Fruit fly (Drosophila melanogaster) whole organism, embryonic: ENCODE results near the gene CG15461.

Experiments
- ATbp ChIP-seq: fragments of 200-800 bp; sonication (Bioruptor generic); optimal IDR thresholded peaks from 2 replicates; lab custom pipeline; 2017; ENCODE audit warnings: missing biosample characterization, mild to moderate bottlenecking, missing genetic modification characterization, missing genetic modification reagents
- Antp ChIP-seq: fragments of 200-800 bp; sonication (Bioruptor generic); optimal IDR thresholded peaks from 3 replicates; lab custom pipeline; 2016; ENCODE audit warnings: missing biosample characterization, missing genetic modification characterization
- BEAF-32 ChIP-seq: fragments of 200-800 bp; sonication (Bioruptor generic); optimal IDR thresholded peaks from 3 replicates; lab custom pipeline; 2017; ENCODE audit warnings: missing biosample characterization, missing genetic modification characterization, mild to moderate bottlenecking, moderate library complexity, missing genetic modification reagents
- CG12744 ChIP-seq: fragments of 200-800 bp; sonication (Bioruptor generic); optimal IDR thresholded peaks from 2 replicates; lab custom pipeline; 2016; ENCODE audit warnings: missing biosample characterization, missing genetic modification characterization
- CG12942 ChIP-seq: fragments of 200-800 bp; sonication (Bioruptor generic); optimal IDR thresholded peaks from 3 replicates; lab custom pipeline; 2016; ENCODE audit warnings: missing biosample characterization, missing genetic modification characterization
- CG13894 ChIP-seq: fragments of 200-800 bp; sonication (Bioruptor generic); optimal IDR thresholded peaks from 3 replicates; lab custom pipeline; 2018; ENCODE audit warnings: missing biosample characterization, mild to moderate bottlenecking, missing genetic modification characterization, moderate library complexity
- CG1647 ChIP-seq: fragments of 200-800 bp; sonication (Bioruptor generic); optimal IDR thresholded peaks from 3 replicates; lab custom pipeline; 2016; ENCODE audit warnings: missing biosample characterization, missing genetic modification characterization
- CG17361 ChIP-seq: fragments of 200-800 bp; sonication (Bioruptor generic); IDR thresholded peaks from 3 replicates; pipeline ENCODE4 v1.3.6; 2022; ENCODE audit warnings: missing biosample characterization, missing genetic modification characterization
- CG2199 ChIP-seq: fragments of 200-800 bp; sonication (Bioruptor generic); IDR thresholded peaks from 3 replicates; pipeline ENCODE4 v1.3.6; 2022; ENCODE audit warnings: missing biosample characterization, missing genetic modification characterization
- CG2202 ChIP-seq: fragments of 200-800 bp; sonication (Bioruptor generic); optimal IDR thresholded peaks from 2 replicates; lab custom pipeline; 2018; ENCODE audit warnings: missing biosample characterization, mild to moderate bottlenecking, missing genetic modification characterization
- CG2889 ChIP-seq: fragments of 200-800 bp; sonication (Bioruptor generic); IDR thresholded peaks from 3 replicates; pipeline ENCODE4 v1.3.6; 2022; ENCODE audit warnings: missing biosample characterization, missing genetic modification characterization
- CG31365 ChIP-seq: fragments of 200-800 bp; sonication (Bioruptor generic); optimal IDR thresholded peaks from 2 replicates; lab custom pipeline; 2018; ENCODE audit warnings: missing biosample characterization, mild to moderate bottlenecking, missing genetic modification characterization
- CG3281 ChIP-seq: fragments of 200-800 bp; sonication (Bioruptor generic); optimal IDR thresholded peaks from 3 replicates; lab custom pipeline; 2017; ENCODE audit warnings: missing biosample characterization, mild to moderate bottlenecking, missing genetic modification characterization
- CG33213 ChIP-seq: fragments of 200-800 bp; sonication (Bioruptor generic); optimal IDR thresholded peaks from 3 replicates; lab custom pipeline; 2016; ENCODE audit warnings: missing biosample characterization, missing genetic modification characterization
- CG3838 ChIP-seq: fragments of 200-800 bp; sonication (Bioruptor generic); optimal IDR thresholded peaks from 3 replicates; lab custom pipeline; 2016; ENCODE audit warnings: missing biosample characterization, missing genetic modification characterization
- CG4282 ChIP-seq: fragments of 200-800 bp; sonication (Bioruptor generic); optimal IDR thresholded peaks from 2 replicates; lab custom pipeline; 2016; ENCODE audit warnings: missing biosample characterization, missing genetic modification characterization
- CG4404 ChIP-seq: fragments of 200-800 bp; sonication (Bioruptor generic); IDR thresholded peaks from 2 replicates; pipeline ENCODE4 v1.3.6; 2022; ENCODE audit warnings: missing biosample characterization, missing genetic modification characterization
- CG6175 ChIP-seq: fragments of 200-800 bp; sonication (Bioruptor generic); IDR thresholded peaks from 3 replicates; pipeline ENCODE4 v1.3.6; 2022; ENCODE audit warnings: missing biosample characterization, missing genetic modification characterization
- CG6854 ChIP-seq: fragments of 200-800 bp; sonication (Bioruptor generic); optimal IDR thresholded peaks from 3 replicates; lab custom pipeline; 2017; ENCODE audit warnings: missing biosample characterization, mild to moderate bottlenecking, missing genetic modification characterization
- CG8924 ChIP-seq: fragments of 200-800 bp; optimal IDR thresholded peaks from 3 replicates; lab custom pipeline; 2019; ENCODE audit warnings: missing biosample characterization, mild to moderate bottlenecking, missing genetic modification characterization, moderate library complexity
- Fer1 ChIP-seq: fragments of 200-800 bp; sonication (Bioruptor generic); optimal IDR thresholded peaks from 2 replicates; lab custom pipeline; 2017; ENCODE audit warnings: missing biosample characterization, mild to moderate bottlenecking, missing genetic modification characterization
- Fer3 ChIP-seq: fragments of 200-800 bp; sonication (Bioruptor generic); optimal IDR thresholded peaks from 2 replicates; lab custom pipeline; 2018; ENCODE audit warnings: missing biosample characterization, mild to moderate bottlenecking, missing genetic modification characterization, moderate library complexity
- MESR4 ChIP-seq: fragments of 200-800 bp; sonication (Bioruptor generic); optimal IDR thresholded peaks from 2 replicates; lab custom pipeline; 2018; ENCODE audit warnings: missing biosample characterization, mild to moderate bottlenecking, missing genetic modification characterization, moderate library complexity
- Med ChIP-seq: fragments of 200-800 bp; sonication (Bioruptor generic); peaks from one replicate; lab custom pipeline; 2016; ENCODE audit warnings: missing biosample characterization, missing genetic modification characterization, mild to moderate bottlenecking, inconsistent platforms, moderate library complexity
- Mes4 ChIP-seq: fragments of 200-800 bp; sonication (Bioruptor generic); optimal IDR thresholded peaks from 2 replicates; lab custom pipeline; 2016; ENCODE audit warnings: missing biosample characterization, missing genetic modification characterization
- NC2β ChIP-seq: fragments of 200-800 bp; sonication (Bioruptor generic); optimal IDR thresholded peaks from 2 replicates; lab custom pipeline; 2016; ENCODE audit warnings: missing biosample characterization, missing genetic modification characterization
- NK7.1 ChIP-seq: fragments of 200-800 bp; sonication (Bioruptor generic); optimal IDR thresholded peaks from 3 replicates; lab custom pipeline; 2016; ENCODE audit warnings: missing biosample characterization, missing genetic modification characterization
- Nf-YA ChIP-seq: fragments of 200-800 bp; sonication (Bioruptor generic); IDR thresholded peaks from 2 replicates; pipeline ENCODE4 v1.3.6; 2022; ENCODE audit warnings: missing biosample characterization, missing genetic modification characterization
- Optix ChIP-seq: fragments of 200-800 bp; sonication (Bioruptor generic); IDR thresholded peaks from 3 replicates; pipeline ENCODE4 v1.3.6; 2022; ENCODE audit warnings: missing biosample characterization, missing genetic modification characterization
- Ssrp ChIP-seq: fragments of 200-800 bp; sonication (Bioruptor generic); optimal IDR thresholded peaks from 2 replicates; lab custom pipeline; 2018; ENCODE audit warnings: missing biosample characterization, mild to moderate bottlenecking, missing genetic modification characterization, moderate library complexity
- Vsx1 ChIP-seq: fragments of 200-800 bp; sonication (Bioruptor generic); optimal IDR thresholded peaks from 2 replicates; lab custom pipeline; 2017; ENCODE audit warnings: missing biosample characterization, mild to moderate bottlenecking, missing genetic modification characterization, missing genetic modification reagents
- br ChIP-seq: fragments of >200 bp; optimal IDR thresholded peaks from 2 replicates; lab custom pipeline; 2017
- btn ChIP-seq: fragments of 200-800 bp; sonication (Bioruptor generic); optimal IDR thresholded peaks from 2 replicates; lab custom pipeline; 2016; ENCODE audit warnings: missing biosample characterization, missing genetic modification characterization
- chm ChIP-seq: fragments of 200-800 bp; sonication (Bioruptor generic); IDR thresholded peaks from 2 replicates; pipeline ENCODE4 v1.3.6; 2022; ENCODE audit warnings: missing biosample characterization, missing genetic modification characterization
- da ChIP-seq: fragments of 200-800 bp; sonication (Bioruptor generic); optimal IDR thresholded peaks from 2 replicates; lab custom pipeline; 2016; ENCODE audit warnings: missing biosample characterization, missing genetic modification characterization
- disco-r ChIP-seq: fragments of 200-800 bp; sonication (Bioruptor generic); optimal IDR thresholded peaks from 2 replicates; lab custom pipeline; 2016; ENCODE audit warnings: missing biosample characterization, missing genetic modification characterization
- ewg ChIP-seq: fragments of 200-800 bp; sonication (Bioruptor generic); optimal IDR thresholded peaks from 3 replicates; lab custom pipeline; 2017; ENCODE audit warnings: mild to moderate bottlenecking, missing biosample characterization, missing genetic modification reagents, missing genetic modification characterization
- gsb-n ChIP-seq: fragments of 200-800 bp; sonication (Bioruptor generic); optimal IDR thresholded peaks from 3 replicates; lab custom pipeline; 2018; ENCODE audit warnings: missing biosample characterization, mild to moderate bottlenecking, missing genetic modification characterization
- ham ChIP-seq: fragments of 200-800 bp; sonication (Bioruptor generic); IDR thresholded peaks from 2 replicates; pipeline ENCODE4 v1.3.6; 2022; ENCODE audit warnings: missing biosample characterization, missing genetic modification characterization
- hb ChIP-seq: fragments of 200-800 bp; sonication (Bioruptor generic); IDR thresholded peaks from 3 replicates; pipeline ENCODE4 v1.3.6; 2022; ENCODE audit warnings: missing biosample characterization, missing genetic modification characterization; ENCODE audit not compliant: partially characterized antibody
- insv ChIP-seq, 2 experiments: fragments of 200-800 bp; sonication (Bioruptor generic); optimal IDR thresholded peaks; 3 replicates each; lab custom pipeline; 2016 to 2018; ENCODE audit warnings: missing biosample characterization in 2 of 2, missing genetic modification characterization in 2 of 2
- jumu ChIP-seq: fragments of 200-800 bp; sonication (Bioruptor generic); optimal IDR thresholded peaks from 3 replicates; lab custom pipeline; 2016; ENCODE audit warnings: missing biosample characterization, missing genetic modification characterization
- lab ChIP-seq: fragments of 200-800 bp; sonication (Bioruptor generic); optimal IDR thresholded peaks from 3 replicates; lab custom pipeline; 2017; ENCODE audit warnings: missing biosample characterization, missing genetic modification characterization, mild to moderate bottlenecking, moderate library complexity, missing genetic modification reagents
- nerfin-1 ChIP-seq: fragments of 200-800 bp; sonication (Bioruptor generic); optimal IDR thresholded peaks from 3 replicates; lab custom pipeline; 2019; ENCODE audit warnings: missing biosample characterization, mild to moderate bottlenecking, missing genetic modification characterization, moderate library complexity
- nmo ChIP-seq: fragments of 200-800 bp; sonication (Bioruptor generic); optimal IDR thresholded peaks from 2 replicates; lab custom pipeline; 2018; ENCODE audit warnings: missing biosample characterization, mild to moderate bottlenecking, missing genetic modification characterization, moderate library complexity
- pzg ChIP-seq: fragments of 200-800 bp; sonication (Bioruptor generic); optimal IDR thresholded peaks from 3 replicates; lab custom pipeline; 2018; ENCODE audit warnings: missing biosample characterization, mild to moderate bottlenecking, missing genetic modification characterization, moderate library complexity
- scrt ChIP-seq: fragments of 200-800 bp; sonication (Bioruptor generic); optimal IDR thresholded peaks from 2 replicates; lab custom pipeline; 2018; ENCODE audit warnings: missing biosample characterization, mild to moderate bottlenecking, missing genetic modification characterization, moderate library complexity
- twi ChIP-seq: fragments of 200-800 bp; optimal IDR thresholded peaks from 2 replicates; lab custom pipeline; 2019; ENCODE audit warnings: missing biosample characterization, mild to moderate bottlenecking, missing genetic modification characterization, moderate library complexity
- yki ChIP-seq: fragments of >200 bp; optimal IDR thresholded peaks from 3 replicates; lab custom pipeline; 2018
- zen ChIP-seq: fragments of 200-800 bp; sonication (Bioruptor generic); optimal IDR thresholded peaks from 3 replicates; lab custom pipeline; 2018; ENCODE audit warnings: missing biosample characterization, mild to moderate bottlenecking, missing genetic modification characterization, moderate library complexity
- zen2 ChIP-seq: fragments of 200-800 bp; sonication (Bioruptor generic); IDR thresholded peaks from 3 replicates; pipeline ENCODE4 v1.3.6; 2022; ENCODE audit warnings: missing biosample characterization, missing genetic modification characterization; ENCODE audit not compliant: partially characterized antibody
- zfh1 ChIP-seq: fragments of 200-800 bp; sonication (Bioruptor generic); IDR thresholded peaks from 3 replicates; pipeline ENCODE4 v1.3.6; 2022; ENCODE audit warnings: missing biosample characterization, missing genetic modification characterization

The CG15461 gene

DNA sequence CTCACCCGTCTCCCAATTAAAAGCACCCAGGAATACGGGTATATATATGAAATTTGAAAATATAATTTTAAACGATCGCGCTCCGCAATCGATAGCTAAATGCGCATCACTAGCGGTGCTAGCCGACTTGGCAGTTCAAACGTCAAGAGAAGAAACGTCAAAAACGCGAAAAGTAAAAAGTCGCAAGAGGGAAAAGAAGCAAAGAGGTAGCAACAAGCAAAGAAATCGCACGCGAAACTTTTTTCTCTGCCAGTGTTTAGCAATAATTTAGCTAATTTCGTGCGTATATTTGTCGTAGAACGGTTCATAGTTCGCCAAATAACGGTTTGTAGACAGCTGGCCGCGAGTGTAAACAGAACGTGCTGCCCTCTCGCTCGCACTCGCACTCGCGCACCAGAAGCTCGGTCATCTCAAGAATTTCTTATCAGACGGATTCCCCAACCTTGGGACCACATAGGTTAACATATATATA lies 25.4 kb downstream of the CG15461 start, which contains the start of gene CG1812 (continued):
- TF ChIP-seq BEAF-32 (peak; percentile 23), gsb-n (tag; lab: Kevin White, UChicago) (no peak), CG17361 (GFP tag; lab: Robert Waterston, UW) (no peak), Fer3 (peak; percentile 42), CG33213 (GFP tag; lab: Kevin White, UChicago) (no peak), nmo (GFP tag; lab: Kevin White, UChicago) (peak; percentile 45), CG6175 (GFP tag; lab: Robert Waterston, UW) (0 out of 3 replicates have a peak, but pooled peaks have one; percentile 16), CG31365 (no peak), yki (lab: Kevin White, UChicago) (no peak), CG4404 (GFP tag; lab: Robert Waterston, UW) (no peak), Antp (no peak), lab (GFP tag; lab: Kevin White, UChicago) (peak; percentile 75), hb (GFP tag; lab: Robert Waterston, UW) (no peak), CG3281 (GFP tag; lab: Kevin White, UChicago) (peak; percentile 52), nerfin-1 (tag; lab: Kevin White, UChicago) (peak; percentile 8), CG3838 (GFP tag; lab: Kevin White, UChicago) (no peak), CG2889 (no peak), insv (GFP tag; optimal IDR thresholded peaks at IDR 0.05; lab: Kevin White, UChicago) (peak in 1 of 2 experiments; percentile 44), pzg (GFP tag; lab: Kevin White, UChicago) (peak; percentile 26), zen2 (GFP tag; lab: Robert Waterston, UW) (no peak), CG2199 (GFP tag; lab: Robert Waterston, UW) (no peak), CG12942 (no peak), Mes4 (no peak), NC2β (no peak), twi (tag; lab: Kevin White, UChicago) (no peak), CG2202 (tag; lab: Kevin White, UChicago) (no peak), zfh1 (peak; percentile 59; the same call in 2 of the 3 replicates), CG1647 (GFP tag; lab: Kevin White, UChicago) (no peak), Nf-YA (peak; percentile 68), ATbp (GFP tag; lab: Kevin White, UChicago) (peak; percentile 3), Optix (GFP tag; lab: Robert Waterston, UW) (peak; percentile 15; the same call in 1 of the 3 replicates), MESR4 (GFP tag; lab: Kevin White, UChicago) (peak; percentile 71), CG12744 (GFP tag; lab: Kevin White, UChicago) (no peak), Med (GFP tag; lab: Kevin White, UChicago) (peak; percentile 91), jumu (GFP tag; lab: Kevin White, UChicago) (no peak), zen (tag; lab: Kevin White, UChicago) (no peak), NK7.1 (no peak), br (no peak), chm (GFP tag; lab: Robert Waterston, UW) (peak; percentile 69), CG4282 (GFP tag; lab: Kevin White, UChicago) (no peak), disco-r (GFP tag; lab: Kevin White, UChicago) (peak; percentile 0), da (GFP tag; lab: Kevin White, UChicago) (no peak), btn (GFP tag; lab: Kevin White, UChicago) (no peak), ewg (GFP tag; lab: Kevin White, UChicago) (peak; percentile 13), CG8924 (tag; lab: Kevin White, UChicago) (no peak), Vsx1 (GFP tag; lab: Kevin White, UChicago) (no peak), CG6854 (GFP tag; lab: Kevin White, UChicago) (no peak), scrt (GFP tag; lab: Kevin White, UChicago) (no peak), CG13894 (no peak), ham (GFP tag; lab: Robert Waterston, UW) (no peak), Ssrp (tag; lab: Kevin White, UChicago) (no peak), Fer1 (peak; percentile 53)
